Worm (Caenorhabditis elegans): ENCODE data around the gene T01C8.3.

ce11 chrX:16818271-16818670, 35.3 kb upstream of the T01C8.3 start:
- no peak for TF ChIP-seq nhr-76 (tag; optimal IDR thresholded peaks at IDR 0.05)
- no peak for TF ChIP-seq nhr-12 (tag; optimal IDR thresholded peaks at IDR 0.05)
